Worm (Caenorhabditis elegans) whole organism, L2 larva: Measurements from ENCODE around the gene sec-20.

Experiments
- C34F6.9 ChIP-seq: fragments of 150-350 bp; optimal IDR thresholded peaks from 2 replicates; lab custom pipeline; 2014; ENCODE audit warnings: missing biosample characterization, missing genetic modification characterization
- Y55F3AM.14 ChIP-seq: fragments of 200-800 bp; sonication (Bioruptor generic); optimal IDR thresholded peaks from 2 replicates; lab custom pipeline; 2018; ENCODE audit warnings: mild to moderate bottlenecking, missing genetic modification characterization, missing compliant biosample characterization
- ZK546.5 ChIP-seq: sonication (generic microtip); optimal IDR thresholded peaks from 2 replicates; lab custom pipeline; 2017; ENCODE audit warnings: missing biosample characterization, missing genetic modification characterization
- alr-1 ChIP-seq: fragments of 150-350 bp; optimal IDR thresholded peaks from 2 replicates; lab custom pipeline; 2014; ENCODE audit warnings: missing biosample characterization, missing genetic modification characterization
- ceh-82 ChIP-seq: fragments of 150-350 bp; optimal IDR thresholded peaks from 2 replicates; lab custom pipeline; 2014; ENCODE audit warnings: missing biosample characterization, missing genetic modification characterization
- crh-2 ChIP-seq: sonication (generic microtip); optimal IDR thresholded peaks from 2 replicates; lab custom pipeline; 2017; ENCODE audit warnings: missing biosample characterization, missing genetic modification characterization
- dmd-4 ChIP-seq: sonication (generic microtip); optimal IDR thresholded peaks from 2 replicates; lab custom pipeline; 2017; ENCODE audit warnings: missing biosample characterization, missing genetic modification characterization
- egl-27 ChIP-seq: sonication (generic microtip); optimal IDR thresholded peaks from 3 replicates; lab custom pipeline; 2017; ENCODE audit warnings: missing biosample characterization, missing genetic modification reagents, missing genetic modification characterization
- elt-1 ChIP-seq: fragments of 150-350 bp; optimal IDR thresholded peaks from 2 replicates; lab custom pipeline; 2014; ENCODE audit warnings: missing biosample characterization, missing genetic modification characterization
- fos-1 ChIP-seq: fragments of 150-350 bp; optimal IDR thresholded peaks from 2 replicates; lab custom pipeline; 2014; ENCODE audit warnings: missing biosample characterization, missing genetic modification characterization
- gmeb-1 ChIP-seq: fragments of 150-350 bp; optimal IDR thresholded peaks from 2 replicates; lab custom pipeline; 2014; ENCODE audit warnings: missing biosample characterization, missing genetic modification characterization
- lin-11 ChIP-seq: fragments of 150-350 bp; sonication (generic microtip); optimal IDR thresholded peaks from 2 replicates; lab custom pipeline; 2014; ENCODE audit warnings: missing biosample characterization, missing genetic modification characterization, inconsistent platforms, mixed read lengths
- lin-39 ChIP-seq: fragments of 150-350 bp; optimal IDR thresholded peaks from 2 replicates; lab custom pipeline; 2014; ENCODE audit warnings: missing biosample characterization, missing genetic modification reagents, missing genetic modification characterization
- lsy-2 ChIP-seq, 2 experiments: fragments of 150-350 bp in 1 of 2; sonication (generic microtip) in 1 of 2; optimal IDR thresholded peaks; 2 replicates each; lab custom pipeline; 2014 to 2017; ENCODE audit warnings: missing biosample characterization in 2 of 2, missing genetic modification characterization in 2 of 2
- mbf-1 ChIP-seq: sonication (generic microtip); optimal IDR thresholded peaks from 2 replicates; lab custom pipeline; 2017; ENCODE audit warnings: missing biosample characterization, missing genetic modification characterization
- nhr-11 ChIP-seq: fragments of 150-350 bp; optimal IDR thresholded peaks from 2 replicates; lab custom pipeline; 2014; ENCODE audit warnings: missing biosample characterization, missing genetic modification characterization
- nhr-12 ChIP-seq: fragments of 150-350 bp; optimal IDR thresholded peaks from 2 replicates; lab custom pipeline; 2014; ENCODE audit warnings: missing biosample characterization, missing genetic modification characterization
- nhr-129 ChIP-seq: fragments of 150-350 bp; optimal IDR thresholded peaks from 2 replicates; lab custom pipeline; 2014; ENCODE audit warnings: missing biosample characterization, missing genetic modification characterization
- nhr-25 ChIP-seq: fragments of 150-350 bp; sonication (generic microtip); optimal IDR thresholded peaks from 3 replicates; lab custom pipeline; 2014; ENCODE audit warnings: missing biosample characterization, missing genetic modification characterization
- peb-1 ChIP-seq: fragments of 150-350 bp; optimal IDR thresholded peaks from 2 replicates; lab custom pipeline; 2014; ENCODE audit warnings: missing biosample characterization, missing genetic modification characterization
- sem-4 ChIP-seq: fragments of 150-350 bp; optimal IDR thresholded peaks from 2 replicates; lab custom pipeline; 2014; ENCODE audit warnings: missing biosample characterization, missing genetic modification reagents, missing genetic modification characterization
- sma-3 ChIP-seq: sonication (generic microtip); optimal IDR thresholded peaks from 2 replicates; lab custom pipeline; 2016; ENCODE audit warnings: missing genetic modification reagents, missing genetic modification characterization, missing compliant biosample characterization
- unc-55 ChIP-seq: fragments of 150-350 bp; sonication (generic microtip); optimal IDR thresholded peaks from 3 replicates; lab custom pipeline; 2014; ENCODE audit warnings: missing biosample characterization, missing genetic modification reagents, missing genetic modification characterization
- unc-62 ChIP-seq: fragments of 150-350 bp; optimal IDR thresholded peaks from 2 replicates; lab custom pipeline; 2014; ENCODE audit warnings: missing biosample characterization, missing genetic modification reagents, missing genetic modification characterization
- ztf-4 ChIP-seq: fragments of 150-350 bp; optimal IDR thresholded peaks from 2 replicates; lab custom pipeline; 2014; ENCODE audit warnings: missing biosample characterization, missing genetic modification characterization

The sec-20 gene

DNA sequence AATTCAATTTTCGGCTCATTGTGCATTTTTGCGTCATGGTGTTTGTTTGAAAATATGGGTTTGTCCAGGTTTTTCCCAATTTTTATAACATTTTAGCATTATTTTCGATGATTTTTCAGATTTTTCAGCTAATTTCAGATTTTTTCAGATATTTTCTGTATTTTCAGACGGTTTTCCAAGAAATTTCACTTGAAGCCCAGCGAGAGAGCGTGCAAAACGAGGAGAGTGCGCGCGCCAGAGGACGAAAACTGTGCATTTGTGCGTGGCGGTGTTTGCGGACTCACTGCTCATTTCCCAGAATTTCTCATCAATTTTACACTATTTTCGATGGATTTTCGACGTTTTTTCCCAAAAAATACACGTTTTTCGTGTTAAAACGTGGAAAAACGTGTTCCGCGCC lies 43.2 kb downstream of the sec-20 start (continued):
- no peak for TF ChIP-seq peb-1 (tag; lab: Kevin White, UChicago)
- no peak for TF ChIP-seq alr-1 (tag; lab: Kevin White, UChicago)
- TF ChIP-seq ztf-4 (tag; lab: Kevin White, UChicago), result peak; percentile 44
- TF ChIP-seq nhr-11, result no peak
- TF ChIP-seq lin-11 (tag; lab: Kevin White, UChicago), result peak; percentile 32
- TF ChIP-seq nhr-129 (tag; lab: Kevin White, UChicago), result peak; percentile 44
- TF ChIP-seq egl-27 (tag; lab: Kevin White, UChicago), result no peak
- no peak for TF ChIP-seq lin-39
- no peak for TF ChIP-seq sem-4
- no peak for TF ChIP-seq nhr-12 (tag; lab: Kevin White, UChicago)

ce11 chrIII:235544-235943 lies 43.6 kb downstream of the sec-20 start, which contains the start of gene hpo-29:
TSS of gene hpo-29 (plus strand) at chrIII:235844.
- TF ChIP-seq alr-1 (tag; lab: Kevin White, UChicago), result no peak
- TF ChIP-seq ceh-82 (tag; lab: Kevin White, UChicago), result no peak
- no peak for TF ChIP-seq dmd-4 (tag; lab: Kevin White, UChicago)
- TF ChIP-seq unc-55 (GFP tag; lab: Kevin White, UChicago), result no peak
- no peak for TF ChIP-seq sma-3 (GFP tag; lab: Kevin White, UChicago)
- no peak for TF ChIP-seq unc-62 (GFP tag; lab: Kevin White, UChicago)
- no peak for TF ChIP-seq fos-1
- no peak for TF ChIP-seq lsy-2 (tag; optimal IDR thresholded peaks at IDR 0.05; lab: Kevin White, UChicago)
- no peak for TF ChIP-seq nhr-11
- TF ChIP-seq C34F6.9, result no peak
- no peak for TF ChIP-seq crh-2 (tag; lab: Kevin White, UChicago)
- no peak for TF ChIP-seq Y55F3AM.14 (GFP tag; lab: Kevin White, UChicago)
- TF ChIP-seq ZK546.5 (tag; lab: Kevin White, UChicago), result no peak
- TF ChIP-seq mbf-1 (tag; lab: Kevin White, UChicago), result no peak
- no peak for TF ChIP-seq gmeb-1
- TF ChIP-seq elt-1 (tag; lab: Kevin White, UChicago), result no peak
- no peak for TF ChIP-seq nhr-25
- TF ChIP-seq, all 48 proteins: peak for 0
